Fruit fly (Drosophila melanogaster): ENCODE results near the gene CG3225.

The CG3225 gene

DNA sequence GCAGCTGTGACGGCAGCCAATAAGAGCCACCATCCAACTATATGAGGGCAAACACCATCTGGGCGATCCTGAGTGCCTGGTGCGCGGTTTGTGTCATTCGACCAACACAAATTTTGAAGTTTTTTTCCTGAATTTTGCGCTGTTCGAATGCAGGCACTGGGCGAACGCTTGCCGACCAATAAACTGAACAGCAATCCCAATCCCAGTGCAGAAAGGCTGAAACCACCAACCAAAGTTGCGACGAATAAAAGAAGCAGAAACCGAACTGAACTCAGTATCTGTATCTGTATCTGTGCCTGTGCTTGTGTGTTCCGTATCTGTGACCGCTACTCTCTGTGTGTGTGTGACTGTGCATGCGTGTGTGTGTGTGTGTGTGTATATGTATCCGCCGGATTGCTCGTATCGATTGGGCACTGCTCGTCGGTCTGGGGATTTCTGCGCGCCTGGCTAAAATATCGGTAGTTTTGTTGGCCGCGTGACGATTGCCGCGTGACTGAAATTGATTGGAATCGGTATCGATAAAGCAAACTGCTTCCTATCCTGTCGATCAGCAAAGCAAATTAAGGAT is 6.5 kb downstream of the CG3225 start (continued):
- no peak for TF ChIP-seq bsh (GFP tag; optimal IDR thresholded peaks at IDR 0.05)
- TF ChIP-seq Xbp1 (GFP tag; optimal IDR thresholded peaks at IDR 0.05): no peak
- TF ChIP-seq CG16815 (GFP tag; optimal IDR thresholded peaks at IDR 0.05): no peak
- no peak for TF ChIP-seq CG1832 (GFP tag; optimal IDR thresholded peaks at IDR 0.05)
- TF ChIP-seq CG9797 (GFP tag; optimal IDR thresholded peaks at IDR 0.05): no peak
- peak; percentile 78 for TF ChIP-seq ci (GFP tag; IDR thresholded peaks at IDR 0.05)
- no peak for TF ChIP-seq CG6272 (GFP tag; IDR thresholded peaks at IDR 0.05)
- no peak for TF ChIP-seq Hmr (GFP tag; optimal IDR thresholded peaks at IDR 0.05)
- no peak for TF ChIP-seq YL-1 (GFP tag; optimal IDR thresholded peaks at IDR 0.05)
- no peak for TF ChIP-seq TFAM (GFP tag; optimal IDR thresholded peaks at IDR 0.05)
- no peak for TF ChIP-seq B-H1 (GFP tag; IDR thresholded peaks at IDR 0.05)
- TF ChIP-seq amos (GFP tag; IDR thresholded peaks at IDR 0.05; ENCODE audit: partially characterized antibody): peak; percentile 77
- no peak for TF ChIP-seq CG31388 (GFP tag; optimal IDR thresholded peaks at IDR 0.05)
- TF ChIP-seq CG32772 (GFP tag; IDR thresholded peaks at IDR 0.05): peak; percentile 71; the same call in 1 of the 2 replicates
- peak; percentile 86 for TF ChIP-seq CG32767 (GFP tag; IDR thresholded peaks at IDR 0.05)
- no peak for TF ChIP-seq Fer1 (GFP tag; optimal IDR thresholded peaks at IDR 0.05)
- peak; percentile 80 for TF ChIP-seq corto (GFP tag; optimal IDR thresholded peaks at IDR 0.05)
- no peak for TF ChIP-seq ERR (GFP tag; optimal IDR thresholded peaks at IDR 0.05)
- TF ChIP-seq Adf1 (GFP tag; IDR thresholded peaks at IDR 0.05): peak; percentile 74
- no peak for TF ChIP-seq CG12104 (GFP tag; optimal IDR thresholded peaks at IDR 0.05)
- TF ChIP-seq nmo (GFP tag; optimal IDR thresholded peaks at IDR 0.05): no peak
- no peak for TF ChIP-seq CG11093 (GFP tag; IDR thresholded peaks at IDR 0.05)
- TF ChIP-seq pfk (GFP tag; optimal IDR thresholded peaks at IDR 0.05): peak; percentile 46
- peak; percentile 28; the same call in 1 of the 2 replicates for TF ChIP-seq vvl (GFP tag; IDR thresholded peaks at IDR 0.05)
- TF ChIP-seq Hsf (GFP tag; optimal IDR thresholded peaks at IDR 0.05): no peak
- TF ChIP-seq sisA (GFP tag; IDR thresholded peaks at IDR 0.05): no peak
- TF ChIP-seq CG42726 (GFP tag; IDR thresholded peaks at IDR 0.05; ENCODE audit: partially characterized antibody): peak; percentile 76
- TF ChIP-seq CG31365 (tag; optimal IDR thresholded peaks at IDR 0.05): peak; percentile 44
- TF ChIP-seq tna (GFP tag; IDR thresholded peaks at IDR 0.05; ENCODE audit: partially characterized antibody): peak; percentile 69; the same call in 1 of the 2 replicates
- no peak for TF ChIP-seq CG12071 (GFP tag; optimal IDR thresholded peaks at IDR 0.05)
- no peak for TF ChIP-seq pan (optimal IDR thresholded peaks at IDR 0.05)
- peak in 1 of 2 experiments; percentile 33 for TF ChIP-seq pan (GFP tag; optimal IDR thresholded peaks at IDR 0.05 in 1 of 2, IDR thresholded peaks at IDR 0.05 in 1 of 2)
- peak; percentile 76 for TF ChIP-seq Bgb (GFP tag; IDR thresholded peaks at IDR 0.05; ENCODE audit: partially characterized antibody)
- TF ChIP-seq Ada2b (GFP tag; IDR thresholded peaks at IDR 0.05): no peak
- TF ChIP-seq Gug (GFP tag; IDR thresholded peaks at IDR 0.05): no peak
- TF ChIP-seq Stat92E (GFP tag; optimal IDR thresholded peaks at IDR 0.05): peak in 1 of 3 experiments; percentile 89
- peak; percentile 69 for TF ChIP-seq sug (tag; optimal IDR thresholded peaks at IDR 0.05)
- TF ChIP-seq E2f1 (GFP tag; IDR thresholded peaks at IDR 0.05): no peak
- TF ChIP-seq CG8290 (GFP tag; optimal IDR thresholded peaks at IDR 0.05): no peak
- peak in 1 of 2 experiments; percentile 77 for TF ChIP-seq CG8290 (tag; optimal IDR thresholded peaks at IDR 0.05)
- TF ChIP-seq CG11723 (GFP tag; optimal IDR thresholded peaks at IDR 0.05): no peak
- no peak for TF ChIP-seq CG6854 (GFP tag; optimal IDR thresholded peaks at IDR 0.05)
- peak; percentile 41 for TF ChIP-seq fd64A (GFP tag; optimal IDR thresholded peaks at IDR 0.05)
- no peak; the same call in 1 of the 2 replicates for TF ChIP-seq sob (GFP tag; IDR thresholded peaks at IDR 0.05)
- TF ChIP-seq CG12942 (GFP tag; optimal IDR thresholded peaks at IDR 0.05): no peak
- no peak for TF ChIP-seq CG10565 (GFP tag; optimal IDR thresholded peaks at IDR 0.05)
- TF ChIP-seq gce (GFP tag; IDR thresholded peaks at IDR 0.05): no peak; the same call in 2 of the 3 replicates
- no peak for TF ChIP-seq ac (GFP tag; optimal IDR thresholded peaks at IDR 0.05)
- TF ChIP-seq crol (GFP tag; IDR thresholded peaks at IDR 0.05): peak; percentile 59
- peak; percentile 57; the same call in 2 of the 3 replicates for TF ChIP-seq Optix (GFP tag; IDR thresholded peaks at IDR 0.05)
- peak; percentile 96 for TF ChIP-seq Elba2 (GFP tag; optimal IDR thresholded peaks at IDR 0.05)

All from whole organism, embryonic.